Fruit fly (Drosophila melanogaster): ENCODE data around the gene wol.

DNA sequence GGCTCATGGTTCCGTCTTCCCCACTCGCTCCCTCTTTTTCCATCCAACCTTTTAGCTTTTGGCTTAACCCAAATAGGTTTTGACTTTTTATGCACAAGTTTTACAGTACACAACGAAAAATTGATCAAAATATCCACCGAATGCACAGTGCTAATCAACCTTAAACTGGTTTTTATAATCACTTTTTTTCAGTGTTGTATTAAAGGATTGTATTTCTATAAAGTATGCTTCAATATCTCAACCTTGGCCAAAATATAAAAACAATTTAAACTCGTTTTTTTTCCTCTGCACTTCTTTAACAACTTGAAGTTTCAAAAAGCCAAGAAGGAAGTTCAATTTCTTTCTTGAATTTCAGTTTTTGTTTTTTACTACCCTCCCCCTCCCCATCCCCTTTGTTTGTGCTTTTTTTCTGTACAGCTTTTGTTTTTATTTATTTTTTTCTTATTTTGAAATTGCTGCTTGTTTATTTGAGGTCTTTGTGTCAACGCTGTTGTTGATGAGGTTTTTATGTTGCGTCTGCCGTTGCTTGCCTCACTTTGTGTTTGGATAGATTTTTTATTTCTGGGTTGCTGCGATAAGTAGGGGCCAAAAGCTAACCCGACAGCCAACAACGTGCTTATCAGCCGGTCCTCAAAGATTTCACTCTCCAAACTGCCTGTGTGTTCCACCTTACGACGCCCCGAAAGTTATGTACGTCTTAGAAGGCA, 17.7 kb downstream of the wol start:
- TF ChIP-seq fd96Ca (GFP tag; IDR thresholded peaks at IDR 0.05), result no peak
- TF ChIP-seq EcR (GFP tag; optimal IDR thresholded peaks at IDR 0.05), result no peak
